Worm (Caenorhabditis elegans) whole organism, L1 larva: ENCODE measurements around the gene C03B1.2.

Experiments
- ama-1 ChIP-seq: fragments of 150-350 bp; optimal IDR thresholded peaks from 2 replicates; lab custom pipeline; 2014
- dsc-1 ChIP-seq: sonication (generic microtip); optimal IDR thresholded peaks from 2 replicates; lab custom pipeline; 2016; ENCODE audit warnings: mild to moderate bottlenecking, missing genetic modification characterization, missing compliant biosample characterization
- efl-1 ChIP-seq, 4 experiments: fragments of 150-350 bp; optimal IDR thresholded peaks in 3 of 4; peaks in 1 of 4; 1 replicate in 1 of 4; 2 replicates in 3 of 4; lab custom pipeline; 2014; ENCODE audit warnings: missing biosample characterization in 2 of 4, missing genetic modification characterization in 2 of 4, missing genetic modification reagents in 2 of 4
- elt-2 ChIP-seq: sonication (generic microtip); optimal IDR thresholded peaks from 2 replicates; lab custom pipeline; 2016; ENCODE audit warnings: missing genetic modification characterization, mild to moderate bottlenecking, inconsistent platforms, missing compliant biosample characterization, missing genetic modification reagents
- fkh-4 ChIP-seq: sonication (generic microtip); optimal IDR thresholded peaks from 2 replicates; lab custom pipeline; 2016; ENCODE audit warnings: missing compliant biosample characterization, missing genetic modification characterization, borderline replicate concordance
- irx-1 ChIP-seq: sonication (generic microtip); optimal IDR thresholded peaks from 2 replicates; lab custom pipeline; 2016; ENCODE audit warnings: missing genetic modification characterization, missing compliant biosample characterization
- isw-1 ChIP-seq: fragments of 200-800 bp; sonication (Bioruptor generic); IDR thresholded peaks from 2 replicates; pipeline ENCODE4 v1.3.6; 2022; ENCODE audit warnings: missing genetic modification characterization, missing compliant biosample characterization
- jun-1 ChIP-seq: fragments of 150-350 bp; optimal IDR thresholded peaks from 2 replicates; lab custom pipeline; 2014; ENCODE audit warnings: missing biosample characterization, missing genetic modification reagents, missing genetic modification characterization
- lin-14 ChIP-seq: fragments of 200-800 bp; sonication (Bioruptor generic); optimal IDR thresholded peaks from 2 replicates; lab custom pipeline; 2018; ENCODE audit warnings: mild to moderate bottlenecking, missing genetic modification characterization, moderate library complexity, missing compliant biosample characterization
- lin-15B ChIP-seq: fragments of 150-350 bp; sonication (generic microtip); optimal IDR thresholded peaks from 3 replicates; lab custom pipeline; 2014; ENCODE audit warnings: missing biosample characterization, missing genetic modification characterization
- lin-39 ChIP-seq: fragments of 150-350 bp; optimal IDR thresholded peaks from 2 replicates; lab custom pipeline; 2014; ENCODE audit warnings: missing biosample characterization, missing genetic modification reagents, missing genetic modification characterization
- lir-3 ChIP-seq: sonication (generic microtip); optimal IDR thresholded peaks from 2 replicates; lab custom pipeline; 2016; ENCODE audit warnings: mild to moderate bottlenecking, missing genetic modification characterization, moderate library complexity, missing compliant biosample characterization; ENCODE audit not compliant: poor library complexity
- lsy-2 ChIP-seq, 2 experiments: fragments of 150-350 bp; optimal IDR thresholded peaks; 2 replicates each; lab custom pipeline; 2014; ENCODE audit warnings: missing biosample characterization in 2 of 2, missing genetic modification characterization in 2 of 2
- mdl-1 ChIP-seq, 2 experiments: fragments of 150-350 bp; optimal IDR thresholded peaks; 2 replicates each; lab custom pipeline; 2014 to 2017; ENCODE audit warnings: missing biosample characterization in 2 of 2, missing genetic modification characterization in 2 of 2, inconsistent platforms in 1 of 2
- nhr-19 ChIP-seq: fragments of 200-800 bp; sonication (Bioruptor generic); conservative IDR thresholded peaks from 2 replicates; pipeline ENCODE4 v1.3.6; 2022; ENCODE audit warnings: missing genetic modification characterization, missing compliant biosample characterization
- nhr-20 ChIP-seq: sonication (generic microtip); optimal IDR thresholded peaks from 2 replicates; lab custom pipeline; 2016; ENCODE audit warnings: mild to moderate bottlenecking, missing genetic modification characterization, missing compliant biosample characterization
- nhr-237 ChIP-seq: fragments of 150-350 bp; optimal IDR thresholded peaks from 2 replicates; lab custom pipeline; 2014; ENCODE audit warnings: missing biosample characterization, missing genetic modification characterization
- nhr-47 ChIP-seq: sonication (generic microtip); optimal IDR thresholded peaks from 2 replicates; lab custom pipeline; 2016; ENCODE audit warnings: mild to moderate bottlenecking, missing genetic modification characterization, moderate library complexity, missing compliant biosample characterization
- nhr-71 ChIP-seq: sonication (generic microtip); optimal IDR thresholded peaks from 2 replicates; lab custom pipeline; 2016; ENCODE audit warnings: mild to moderate bottlenecking, missing genetic modification characterization, moderate library complexity, missing compliant biosample characterization
- nhr-77 ChIP-seq: fragments of 150-350 bp; optimal IDR thresholded peaks from 2 replicates; lab custom pipeline; 2014; ENCODE audit warnings: missing biosample characterization, missing genetic modification characterization
- nhr-84 ChIP-seq: sonication (generic microtip); optimal IDR thresholded peaks from 2 replicates; lab custom pipeline; 2017; ENCODE audit warnings: missing biosample characterization, missing genetic modification characterization
- nhr-85 ChIP-seq: sonication (generic microtip); peaks from one replicate; lab custom pipeline; 2016; ENCODE audit warnings: missing genetic modification characterization, inconsistent platforms, missing compliant biosample characterization
- pag-3 ChIP-seq: sonication (generic microtip); optimal IDR thresholded peaks from 2 replicates; lab custom pipeline; 2017; ENCODE audit warnings: missing genetic modification characterization, mild to moderate bottlenecking, missing compliant biosample characterization, antibody characterized with exemption, borderline replicate concordance; ENCODE audit not compliant: insufficient read depth
- rnt-1 ChIP-seq: sonication (generic microtip); optimal IDR thresholded peaks from 2 replicates; lab custom pipeline; 2016; ENCODE audit warnings: mild to moderate bottlenecking, missing genetic modification characterization, moderate library complexity, missing compliant biosample characterization
- skn-1 ChIP-seq: fragments of 150-350 bp; optimal IDR thresholded peaks from 2 replicates; lab custom pipeline; 2014; ENCODE audit warnings: missing biosample characterization, missing genetic modification characterization
- snu-23 ChIP-seq: sonication (generic microtip); optimal IDR thresholded peaks from 2 replicates; lab custom pipeline; 2016; ENCODE audit warnings: missing genetic modification characterization, missing compliant biosample characterization
- sptf-1 ChIP-seq: fragments of 150-350 bp; optimal IDR thresholded peaks from 2 replicates; lab custom pipeline; 2014; ENCODE audit warnings: missing biosample characterization, missing genetic modification characterization
- sup-37 ChIP-seq: fragments of 200-800 bp; sonication (Bioruptor generic); optimal IDR thresholded peaks from 2 replicates; lab custom pipeline; 2018; ENCODE audit warnings: mild to moderate bottlenecking, missing genetic modification characterization, missing compliant biosample characterization
- swsn-7 ChIP-seq: sonication (generic microtip); optimal IDR thresholded peaks from 2 replicates; lab custom pipeline; 2016; ENCODE audit warnings: missing genetic modification characterization, missing compliant biosample characterization
- tbx-2 ChIP-seq: sonication (generic microtip); optimal IDR thresholded peaks from 2 replicates; lab custom pipeline; 2016; ENCODE audit warnings: missing genetic modification characterization, missing compliant biosample characterization
- unc-130 ChIP-seq: fragments of 150-350 bp; optimal IDR thresholded peaks from 2 replicates; lab custom pipeline; 2017; ENCODE audit warnings: missing biosample characterization, missing genetic modification characterization, inconsistent platforms
- unc-98 ChIP-seq: fragments of 200-800 bp; sonication (Bioruptor generic); IDR thresholded peaks from 2 replicates; pipeline ENCODE4 v1.3.6; 2022; ENCODE audit warnings: missing genetic modification characterization, missing compliant biosample characterization
- vab-15 ChIP-seq: sonication (generic microtip); optimal IDR thresholded peaks from 2 replicates; lab custom pipeline; 2017; ENCODE audit warnings: missing genotype, mild to moderate bottlenecking, missing genetic modification characterization, missing compliant biosample characterization
- xbp-1 ChIP-seq: sonication (generic microtip); optimal IDR thresholded peaks from 2 replicates; lab custom pipeline; 2016; ENCODE audit warnings: missing genetic modification characterization, missing compliant biosample characterization
- ztf-4 ChIP-seq: fragments of 150-350 bp; optimal IDR thresholded peaks from 2 replicates; lab custom pipeline; 2014; ENCODE audit warnings: missing biosample characterization, missing genetic modification characterization

Gene C03B1.2

ce11 chrX:6410177-6410765, 40.5 kb downstream of the C03B1.2 start, which contains the start of gene mup-2:
Gene mup-2 (minus strand): TSS chrX:6410227.
- TF ChIP-seq sup-37 (GFP tag; lab: Kevin White, UChicago), result peak; percentile 9
- TF ChIP-seq unc-130, result peak; percentile 50
- peak; percentile 50 for TF ChIP-seq nhr-20 (tag; lab: Kevin White, UChicago)
- peak; percentile 49 for TF ChIP-seq tbx-2 (tag; lab: Kevin White, UChicago)
- TF ChIP-seq nhr-85 (tag; lab: Kevin White, UChicago), result no peak
- no peak for TF ChIP-seq nhr-237 (tag; lab: Kevin White, UChicago)
- TF ChIP-seq lin-39 (tag; lab: Kevin White, UChicago), result peak; percentile 2
- peak; percentile 89 for TF ChIP-seq nhr-71 (tag; lab: Kevin White, UChicago)
- peak; percentile 8 for TF ChIP-seq xbp-1 (tag; lab: Kevin White, UChicago)
- TF ChIP-seq nhr-77 (tag; lab: Kevin White, UChicago), result no peak
- TF ChIP-seq ama-1 (lab: Kevin White, UChicago), result no peak
- peak; percentile 18 for TF ChIP-seq nhr-47 (tag; lab: Kevin White, UChicago)
- peak; percentile 17 for TF ChIP-seq lir-3 (tag; lab: Kevin White, UChicago)
- peak; percentile 80 for TF ChIP-seq lin-14
- peak; percentile 24 for TF ChIP-seq swsn-7 (tag; lab: Kevin White, UChicago)
- no peak for TF ChIP-seq skn-1 (tag; lab: Kevin White, UChicago)
- peak; percentile 7 for TF ChIP-seq ztf-4 (tag; lab: Kevin White, UChicago)
- peak in 1 of 2 experiments; percentile 21 for TF ChIP-seq efl-1 (optimal IDR thresholded peaks at IDR 0.05; lab: Kevin White, UChicago)
- TF ChIP-seq efl-1 (GFP tag; optimal IDR thresholded peaks at IDR 0.05 in 1 of 2; lab: Kevin White, UChicago), result peak in 1 of 2 experiments; percentile 0
- peak; percentile 88 for TF ChIP-seq dsc-1 (tag; lab: Kevin White, UChicago)
- peak; percentile 13 for TF ChIP-seq fkh-4 (tag; lab: Kevin White, UChicago)
- TF ChIP-seq rnt-1, result peak; percentile 69
- peak; percentile 62 for TF ChIP-seq nhr-19
- TF ChIP-seq jun-1 (tag; lab: Kevin White, UChicago), result no peak
- peak; percentile 30; the same call in 1 of the 2 replicates for TF ChIP-seq unc-98 (GFP tag; lab: Robert Waterston, UW)
- TF ChIP-seq pag-3 (tag; lab: Kevin White, UChicago), result peak; percentile 77
- TF ChIP-seq vab-15 (tag; lab: Kevin White, UChicago), result no peak
- no peak for TF ChIP-seq nhr-84 (tag; lab: Kevin White, UChicago)
- TF ChIP-seq snu-23 (GFP tag; lab: Kevin White, UChicago), result peak; percentile 61
- TF ChIP-seq mdl-1 (tag; optimal IDR thresholded peaks at IDR 0.05; lab: Kevin White, UChicago), result peak in 1 of 2 experiments; percentile 20
- TF ChIP-seq irx-1 (tag; lab: Kevin White, UChicago), result peak; percentile 7
- peak; percentile 22 to 60 for TF ChIP-seq lsy-2 (tag; optimal IDR thresholded peaks at IDR 0.05; lab: Kevin White, UChicago)

- TF ChIP-seq lin-15B (tag; lab: Kevin White, UChicago) (no peak), dsc-1 (tag; lab: Kevin White, UChicago) (no peak), fkh-4 (tag; lab: Kevin White, UChicago) (no peak), sptf-1 (no peak), elt-2 (tag; lab: Kevin White, UChicago) (no peak), unc-98 (GFP tag; lab: Robert Waterston, UW) (no peak)
- TF ChIP-seq, all 84 proteins: peak for 0
Measured at ce11 chrX:6412575-6412974, 42.8 kb downstream of the C03B1.2 start, which contains the start of gene T22E5.1. Gene T22E5.1 (plus strand): TSS chrX:6412875.

ce11 chrX:6413583-6413982, 43.8 kb downstream of the C03B1.2 start:
- TF ChIP-seq isw-1 (GFP tag; lab: Robert Waterston, UW) (no peak), efl-1 (optimal IDR thresholded peaks at IDR 0.05; lab: Kevin White, UChicago) (no peak), efl-1 (GFP tag; optimal IDR thresholded peaks at IDR 0.05 in 1 of 2; lab: Kevin White, UChicago) (peak in 1 of 2 experiments; percentile 1), lin-14 (peak; percentile 34)
